Worm (Caenorhabditis elegans) whole organism, L3 larva: ENCODE data around the gene F13E6.1.

Experiments used
- ZK546.5 ChIP-seq: sonication (generic microtip); optimal IDR thresholded peaks from 2 replicates; lab custom pipeline; 2017; ENCODE audit warnings: missing biosample characterization, missing genetic modification characterization
- aly-2 ChIP-seq: fragments of 150-350 bp; optimal IDR thresholded peaks from 2 replicates; lab custom pipeline; 2014; ENCODE audit warnings: missing biosample characterization, missing genetic modification characterization
- ama-1 ChIP-seq: fragments of 150-350 bp; optimal IDR thresholded peaks from 2 replicates; lab custom pipeline; 2018
- ceh-16 ChIP-seq: sonication (generic microtip); optimal IDR thresholded peaks from 2 replicates; lab custom pipeline; 2017; ENCODE audit warnings: missing biosample characterization, missing genetic modification characterization
- ceh-28 ChIP-seq: fragments of 150-350 bp; optimal IDR thresholded peaks from 2 replicates; lab custom pipeline; 2014; ENCODE audit warnings: missing biosample characterization, missing genetic modification reagents, missing genetic modification characterization
- ceh-82 ChIP-seq: fragments of 150-350 bp; optimal IDR thresholded peaks from 2 replicates; lab custom pipeline; 2014; ENCODE audit warnings: missing biosample characterization, missing genetic modification characterization
- ceh-9 ChIP-seq: sonication (generic microtip); optimal IDR thresholded peaks from 2 replicates; lab custom pipeline; 2018; ENCODE audit warnings: missing biosample characterization, missing genetic modification characterization
- daf-12 ChIP-seq: fragments of 150-350 bp; optimal IDR thresholded peaks from 2 replicates; lab custom pipeline; 2014; ENCODE audit warnings: missing biosample characterization, missing genetic modification reagents, missing genetic modification characterization
- egl-27 ChIP-seq: sonication (generic microtip); optimal IDR thresholded peaks from 4 replicates; lab custom pipeline; 2017; ENCODE audit warnings: missing biosample characterization, missing genetic modification reagents, missing genetic modification characterization
- egl-5 ChIP-seq: fragments of 150-350 bp; optimal IDR thresholded peaks from 2 replicates; lab custom pipeline; 2017; ENCODE audit warnings: missing biosample characterization, missing genetic modification reagents, missing genetic modification characterization, inconsistent platforms
- elt-1 ChIP-seq: fragments of 150-350 bp; optimal IDR thresholded peaks from 2 replicates; lab custom pipeline; 2014; ENCODE audit warnings: missing biosample characterization, missing genetic modification characterization
- elt-2 ChIP-seq: sonication (generic microtip); optimal IDR thresholded peaks from 2 replicates; lab custom pipeline; 2016; ENCODE audit warnings: missing genetic modification reagents, mild to moderate bottlenecking, missing genetic modification characterization, missing compliant biosample characterization
- elt-3 ChIP-seq, 3 experiments: fragments of 150-350 bp in 1 of 3; sonication (generic microtip) in 2 of 3; optimal IDR thresholded peaks; 2 replicates in 2 of 3; 4 replicates in 1 of 3; lab custom pipeline; 2014 to 2017; ENCODE audit warnings: missing biosample characterization in 3 of 3, missing genetic modification characterization in 3 of 3
- eor-1 ChIP-seq, 2 experiments: fragments of 150-350 bp; optimal IDR thresholded peaks; 2 replicates each; lab custom pipeline; 2014 to 2018; ENCODE audit warnings: missing biosample characterization in 2 of 2, missing genetic modification characterization in 2 of 2
- fkh-10 ChIP-seq: sonication (generic microtip); optimal IDR thresholded peaks from 2 replicates; lab custom pipeline; 2017; ENCODE audit warnings: missing biosample characterization, missing genetic modification reagents, missing genetic modification characterization
- fos-1 ChIP-seq: fragments of 150-350 bp; optimal IDR thresholded peaks from 2 replicates; lab custom pipeline; 2014; ENCODE audit warnings: missing biosample characterization, missing genetic modification characterization
- hmg-11 ChIP-seq: sonication (generic microtip); optimal IDR thresholded peaks from 2 replicates; lab custom pipeline; 2016; ENCODE audit warnings: missing genetic modification characterization, missing compliant biosample characterization
- lin-15B ChIP-seq: fragments of 150-350 bp; optimal IDR thresholded peaks from 2 replicates; lab custom pipeline; 2014; ENCODE audit warnings: missing biosample characterization, missing genetic modification characterization
- lin-39 ChIP-seq: fragments of 150-350 bp; optimal IDR thresholded peaks from 2 replicates; lab custom pipeline; 2018; ENCODE audit warnings: missing biosample characterization, missing genetic modification reagents, missing genetic modification characterization
- lsy-12 ChIP-seq: sonication (generic microtip); optimal IDR thresholded peaks from 2 replicates; lab custom pipeline; 2016; ENCODE audit warnings: mild to moderate bottlenecking, missing genetic modification characterization, missing compliant biosample characterization
- mml-1 ChIP-seq: fragments of 150-350 bp; sonication (generic microtip); optimal IDR thresholded peaks from 3 replicates; lab custom pipeline; 2014; ENCODE audit warnings: missing biosample characterization, missing genetic modification characterization
- nfya-1 ChIP-seq: sonication (generic microtip); optimal IDR thresholded peaks from 2 replicates; lab custom pipeline; 2017; ENCODE audit warnings: missing genetic modification characterization, mild to moderate bottlenecking, missing compliant biosample characterization, antibody characterized with exemption, moderate library complexity; ENCODE audit not compliant: insufficient read depth
- nhr-11 ChIP-seq: fragments of 150-350 bp; optimal IDR thresholded peaks from 2 replicates; lab custom pipeline; 2014; ENCODE audit warnings: missing biosample characterization, missing genetic modification characterization
- nhr-12 ChIP-seq: fragments of 150-350 bp; optimal IDR thresholded peaks from 2 replicates; lab custom pipeline; 2014; ENCODE audit warnings: missing biosample characterization, missing genetic modification characterization
- nhr-23 ChIP-seq: fragments of 150-350 bp; optimal IDR thresholded peaks from 2 replicates; lab custom pipeline; 2014; ENCODE audit warnings: missing biosample characterization, missing genetic modification reagents, missing genetic modification characterization
- nhr-237 ChIP-seq: fragments of 150-350 bp; optimal IDR thresholded peaks from 2 replicates; lab custom pipeline; 2014; ENCODE audit warnings: missing biosample characterization, missing genetic modification characterization
- nhr-25 ChIP-seq: sonication (generic microtip); optimal IDR thresholded peaks from 2 replicates; lab custom pipeline; 2017; ENCODE audit warnings: missing biosample characterization, missing genetic modification characterization
- nhr-28 ChIP-seq: fragments of 150-350 bp; optimal IDR thresholded peaks from 2 replicates; lab custom pipeline; 2014; ENCODE audit warnings: missing biosample characterization, missing genetic modification characterization
- nhr-43 ChIP-seq: sonication (generic microtip); optimal IDR thresholded peaks from 2 replicates; lab custom pipeline; 2016; ENCODE audit warnings: mild to moderate bottlenecking, missing genetic modification characterization, missing compliant biosample characterization; ENCODE audit not compliant: poor library complexity, severe bottlenecking
- nhr-67 ChIP-seq: fragments of 150-350 bp; optimal IDR thresholded peaks from 2 replicates; lab custom pipeline; 2014; ENCODE audit warnings: missing biosample characterization, missing genetic modification characterization
- nhr-76 ChIP-seq: fragments of 150-350 bp; sonication (generic microtip); optimal IDR thresholded peaks from 5 replicates; lab custom pipeline; 2014; ENCODE audit warnings: missing biosample characterization, missing genetic modification characterization
- nhr-77 ChIP-seq: fragments of 150-350 bp; optimal IDR thresholded peaks from 2 replicates; lab custom pipeline; 2014; ENCODE audit warnings: missing biosample characterization, missing genetic modification characterization
- pha-4 ChIP-seq: fragments of 150-350 bp; optimal IDR thresholded peaks from 2 replicates; lab custom pipeline; 2014; ENCODE audit warnings: missing biosample characterization, missing genetic modification reagents, missing genetic modification characterization
- skn-1 ChIP-seq: fragments of 150-350 bp; optimal IDR thresholded peaks from 2 replicates; lab custom pipeline; 2014; ENCODE audit warnings: missing biosample characterization, missing genetic modification characterization
- tbx-2 ChIP-seq: sonication (generic microtip); optimal IDR thresholded peaks from 2 replicates; lab custom pipeline; 2016; ENCODE audit warnings: mild to moderate bottlenecking, missing genetic modification characterization, missing compliant biosample characterization
- unc-39 ChIP-seq: sonication (generic microtip); optimal IDR thresholded peaks from 4 replicates; lab custom pipeline; 2017; ENCODE audit warnings: missing biosample characterization, missing genetic modification characterization
- unc-62 ChIP-seq: fragments of 150-350 bp; sonication (generic microtip); optimal IDR thresholded peaks from 4 replicates; lab custom pipeline; 2014; ENCODE audit warnings: missing biosample characterization, missing genetic modification reagents, missing genetic modification characterization
- zag-1 ChIP-seq: fragments of 150-350 bp; optimal IDR thresholded peaks from 2 replicates; lab custom pipeline; 2014; ENCODE audit warnings: missing biosample characterization, missing genetic modification characterization

F13E6.1 gene

DNA sequence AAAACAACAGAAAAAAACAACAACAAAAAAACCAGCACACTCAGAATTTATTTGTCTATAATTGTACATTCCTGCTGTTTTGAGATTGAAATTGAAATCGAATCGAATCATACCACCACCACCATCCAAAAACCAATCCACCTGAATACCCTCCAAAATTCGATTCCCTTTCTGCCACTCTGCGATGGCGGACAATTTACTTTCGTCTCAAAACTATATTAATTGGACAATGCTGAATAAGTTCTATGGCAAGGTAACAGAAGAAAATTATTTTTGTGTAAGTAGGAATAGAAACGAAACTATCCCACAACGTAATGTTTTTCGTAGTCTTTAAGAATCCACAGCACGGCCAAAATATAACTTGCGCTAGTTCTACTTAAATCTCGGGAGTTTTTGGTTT, 17.4 kb downstream of the F13E6.1 start:
- no peak for TF ChIP-seq zag-1 (tag; lab: Kevin White, UChicago)
- no peak for TF ChIP-seq daf-12 (tag; lab: Kevin White, UChicago)
- TF ChIP-seq egl-5 (tag; lab: Kevin White, UChicago), result no peak
- TF ChIP-seq egl-27 (tag; lab: Kevin White, UChicago), result no peak

ce11 chrX:10656604-10657003, 20.3 kb downstream of the F13E6.1 start:
- TF ChIP-seq pha-4 (tag; lab: Kevin White, UChicago) (no peak), ZK546.5 (tag; lab: Kevin White, UChicago) (no peak), nfya-1 (tag; lab: Kevin White, UChicago) (peak; percentile 90), lsy-12 (tag; lab: Kevin White, UChicago) (no peak), nhr-23 (peak; percentile 33), aly-2 (no peak), elt-1 (tag; lab: Kevin White, UChicago) (no peak), ama-1 (no peak), unc-62 (GFP tag; lab: Kevin White, UChicago) (no peak)
- TF ChIP-seq, all 47 proteins: peak for 2

DNA sequence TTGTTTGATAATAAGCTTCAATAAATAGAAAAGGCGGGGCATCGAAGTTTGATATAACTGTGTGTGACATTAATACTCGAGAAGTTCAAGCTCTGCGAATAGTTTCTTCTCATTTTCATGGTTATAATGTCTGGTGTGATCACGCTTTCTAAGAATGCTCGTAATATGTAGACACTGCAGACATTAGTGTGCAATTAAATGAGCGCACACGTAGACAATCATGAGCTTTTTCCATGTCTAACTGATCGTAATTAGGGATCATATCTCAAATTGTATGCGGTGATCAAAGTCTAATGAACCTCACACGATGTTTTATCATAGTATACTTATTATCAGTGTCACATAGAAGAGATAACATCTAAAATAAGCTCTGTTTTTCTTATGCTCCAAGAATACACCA, 26.8 kb downstream of the F13E6.1 start:
- peak; percentile 49 for TF ChIP-seq elt-2 (tag; lab: Kevin White, UChicago)
- TF ChIP-seq skn-1 (tag; lab: Kevin White, UChicago), result no peak
- TF ChIP-seq nhr-28, result no peak
- no peak for TF ChIP-seq pha-4 (tag; lab: Kevin White, UChicago)
- TF ChIP-seq mml-1 (tag; lab: Kevin White, UChicago), result no peak
- TF ChIP-seq nhr-237 (tag; lab: Kevin White, UChicago), result no peak
- no peak for TF ChIP-seq lsy-12 (tag; lab: Kevin White, UChicago)

DNA sequence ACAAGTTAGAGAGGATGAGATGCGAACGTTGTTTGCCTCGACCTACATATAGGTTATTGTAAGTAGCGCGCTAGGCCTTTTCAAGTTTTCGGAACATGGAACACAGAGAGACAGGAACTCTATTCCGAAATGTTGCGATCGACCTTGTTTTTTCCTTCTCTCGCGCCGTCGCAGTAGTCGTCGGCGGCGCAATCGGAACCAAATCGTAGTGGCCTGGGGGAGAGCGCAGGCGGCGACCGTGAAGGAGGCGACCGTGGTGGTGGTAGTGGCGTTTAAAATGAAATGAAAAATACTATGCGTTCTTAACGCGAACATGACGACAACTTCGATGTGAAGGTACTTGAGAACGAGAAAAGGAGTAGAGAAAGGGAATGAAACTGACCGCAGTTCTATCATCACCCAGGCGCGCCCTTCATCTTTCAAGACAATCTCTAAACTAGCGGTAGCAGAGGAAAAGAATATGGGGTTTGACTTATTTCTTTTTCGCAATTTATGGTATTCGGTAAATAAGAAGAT, 29.3 kb downstream of the F13E6.1 start:
- no peak for TF ChIP-seq lin-15B (tag; lab: Kevin White, UChicago)
- no peak for TF ChIP-seq egl-27 (tag; lab: Kevin White, UChicago)
- TF ChIP-seq nhr-76 (tag; lab: Kevin White, UChicago), result no peak
- TF ChIP-seq ceh-16 (tag; lab: Kevin White, UChicago), result no peak
- no peak for TF ChIP-seq eor-1 (tag; optimal IDR thresholded peaks at IDR 0.05; lab: Kevin White, UChicago)
- no peak for TF ChIP-seq nhr-67 (tag; lab: Kevin White, UChicago)
- no peak for TF ChIP-seq elt-3 (tag; optimal IDR thresholded peaks at IDR 0.05; lab: Kevin White, UChicago)
- no peak for TF ChIP-seq nhr-43
- TF ChIP-seq unc-39 (tag; lab: Kevin White, UChicago), result no peak
- peak; percentile 26 for TF ChIP-seq ceh-28 (tag; lab: Kevin White, UChicago)
- TF ChIP-seq tbx-2, result no peak
- TF ChIP-seq elt-1 (tag; lab: Kevin White, UChicago), result no peak
- peak; percentile 63 for TF ChIP-seq nhr-23
- peak; percentile 82 for TF ChIP-seq nhr-25 (tag; lab: Kevin White, UChicago)
- no peak for TF ChIP-seq ceh-9 (tag; lab: Kevin White, UChicago)
- TF ChIP-seq nfya-1 (tag; lab: Kevin White, UChicago), result peak; percentile 3
- no peak for TF ChIP-seq daf-12 (tag; lab: Kevin White, UChicago)
- no peak for TF ChIP-seq ceh-82
- no peak for TF ChIP-seq ZK546.5 (tag; lab: Kevin White, UChicago)
- no peak for TF ChIP-seq hmg-11 (tag; lab: Kevin White, UChicago)
- no peak for TF ChIP-seq nhr-28
- TF ChIP-seq egl-5 (tag; lab: Kevin White, UChicago), result no peak
- TF ChIP-seq mml-1 (tag; lab: Kevin White, UChicago), result no peak
- TF ChIP-seq elt-2 (tag; lab: Kevin White, UChicago), result no peak
- TF ChIP-seq nhr-77 (tag; lab: Kevin White, UChicago), result no peak
- TF ChIP-seq lsy-12 (tag; lab: Kevin White, UChicago), result peak; percentile 39
- TF ChIP-seq lin-39 (tag; lab: Kevin White, UChicago), result no peak
- no peak for TF ChIP-seq fkh-10
- TF ChIP-seq nhr-12 (tag; lab: Kevin White, UChicago), result no peak
- TF ChIP-seq ama-1, result no peak
- no peak for TF ChIP-seq nhr-11 (tag; lab: Kevin White, UChicago)
- TF ChIP-seq fos-1, result no peak
- no peak for TF ChIP-seq pha-4 (tag; lab: Kevin White, UChicago)
- TF ChIP-seq skn-1 (tag; lab: Kevin White, UChicago), result no peak
- no peak for TF ChIP-seq zag-1 (tag; lab: Kevin White, UChicago)
- no peak for TF ChIP-seq nhr-237 (tag; lab: Kevin White, UChicago)
